Worm (Caenorhabditis elegans): Measurements from ENCODE around the gene scl-9.
A peak's percentile ranks its signal among the peaks of the same experiment; 100 is the strongest.

The scl-9 gene

DNA sequence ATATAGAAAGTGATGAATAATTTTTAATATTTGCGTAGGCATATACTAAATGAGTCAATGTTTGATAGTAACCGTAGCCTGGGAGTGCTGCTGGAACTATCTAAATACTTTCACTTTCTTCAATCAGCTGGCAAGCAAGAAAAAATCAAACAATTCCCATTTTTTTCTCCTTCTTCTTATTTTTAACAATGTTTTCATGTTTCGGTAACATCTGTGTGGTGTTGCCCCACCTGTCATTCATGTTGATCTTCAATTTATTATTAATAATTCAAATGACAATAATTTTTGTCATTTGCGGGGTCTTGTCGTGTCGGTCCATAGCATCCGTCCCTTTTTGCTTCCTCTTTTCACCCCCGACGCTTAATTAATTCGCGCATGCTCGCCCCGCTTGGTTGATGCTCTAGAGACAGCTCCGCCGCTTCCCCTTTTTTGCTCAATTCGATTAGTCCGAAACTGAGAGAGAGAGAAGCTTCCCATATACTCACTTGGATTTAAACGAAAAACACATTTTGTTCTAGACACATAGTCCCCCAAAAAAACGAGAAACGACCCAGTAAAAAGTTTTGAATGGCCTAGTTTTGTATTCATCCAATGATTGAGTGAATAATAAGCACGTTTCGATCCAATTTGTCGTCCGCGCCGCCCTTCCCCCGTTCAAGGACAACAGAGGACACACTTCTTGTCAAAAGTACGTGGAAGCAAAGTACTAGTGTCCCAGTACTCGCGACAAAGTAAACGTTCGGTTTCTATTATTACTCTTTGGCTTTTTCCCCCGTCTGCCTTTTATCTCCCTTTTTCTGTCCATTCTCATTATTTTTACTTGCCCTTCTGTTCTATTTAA lies 18.9 kb upstream of the scl-9 start (continued):
- no peak for TF ChIP-seq odd-2 (tag; optimal IDR thresholded peaks at IDR 0.05)
- TF ChIP-seq unc-3 (GFP tag; conservative IDR thresholded peaks at IDR 0.05), result no peak
- no peak for TF ChIP-seq unc-3 (tag; optimal IDR thresholded peaks at IDR 0.05)
- no peak for TF ChIP-seq ceh-9 (tag; optimal IDR thresholded peaks at IDR 0.05)
- no peak for TF ChIP-seq ceh-6 (GFP tag; optimal IDR thresholded peaks at IDR 0.05)
- no peak for TF ChIP-seq ceh-30 (tag; optimal IDR thresholded peaks at IDR 0.05)
- no peak for TF ChIP-seq lin-11 (tag; optimal IDR thresholded peaks at IDR 0.05)
- TF ChIP-seq F13H6.1 (tag; optimal IDR thresholded peaks at IDR 0.05), result no peak
- no peak for TF ChIP-seq tbx-7 (tag; optimal IDR thresholded peaks at IDR 0.05)
- no peak for TF ChIP-seq nhr-232 (tag; optimal IDR thresholded peaks at IDR 0.05)
- TF ChIP-seq ceh-18 (tag; optimal IDR thresholded peaks at IDR 0.05), result no peak

- TF ChIP-seq dmd-4 (tag; optimal IDR thresholded peaks at IDR 0.05; ENCODE audit: borderline replicate concordance) (no peak), ceh-34 (tag; optimal IDR thresholded peaks at IDR 0.05) (peak; percentile 79), ceh-48 (tag; optimal IDR thresholded peaks at IDR 0.05) (no peak)
Measured at ce11 chrIV:13028746-13029673, 17.9 kb upstream of the scl-9 start.

ce11 chrIV:13029674-13030466 lies 17.1 kb upstream of the scl-9 start:
- TF ChIP-seq syd-9 (tag; optimal IDR thresholded peaks at IDR 0.05) (no peak), tbx-7 (tag; optimal IDR thresholded peaks at IDR 0.05) (no peak), sox-4 (tag; optimal IDR thresholded peaks at IDR 0.05) (no peak), unc-86 (tag; optimal IDR thresholded peaks at IDR 0.05) (peak; percentile 16), ceh-30 (tag; optimal IDR thresholded peaks at IDR 0.05) (no peak), fkh-10 (GFP tag; optimal IDR thresholded peaks at IDR 0.05) (no peak), madf-2 (tag; optimal IDR thresholded peaks at IDR 0.05) (peak; percentile 41), ceh-18 (tag; optimal IDR thresholded peaks at IDR 0.05) (no peak), ceh-24 (tag; optimal IDR thresholded peaks at IDR 0.05) (no peak), pha-2 (tag; optimal IDR thresholded peaks at IDR 0.05) (no peak), gmeb-2 (tag; optimal IDR thresholded peaks at IDR 0.05) (no peak), unc-55 (GFP tag; optimal IDR thresholded peaks at IDR 0.05) (peak; percentile 11), nhr-232 (tag; optimal IDR thresholded peaks at IDR 0.05) (no peak), ceh-48 (tag; optimal IDR thresholded peaks at IDR 0.05) (no peak), K09A11.1 (tag; optimal IDR thresholded peaks at IDR 0.05; ENCODE audit: insufficient read depth) (no peak), C08G9.2 (tag; optimal IDR thresholded peaks at IDR 0.05) (peak; percentile 33), pqm-1 (tag; optimal IDR thresholded peaks at IDR 0.05) (no peak), che-1 (tag; optimal IDR thresholded peaks at IDR 0.05) (peak; percentile 32), F13H6.1 (tag; optimal IDR thresholded peaks at IDR 0.05) (no peak), ceh-45 (GFP tag; IDR thresholded peaks at IDR 0.05) (no peak), nfya-1 (tag; optimal IDR thresholded peaks at IDR 0.05) (peak; percentile 47), mec-3 (tag; optimal IDR thresholded peaks at IDR 0.05; ENCODE audit: borderline replicate concordance) (no peak), rnt-1 (tag; optimal IDR thresholded peaks at IDR 0.05) (peak; percentile 45), pax-1 (tag; optimal IDR thresholded peaks at IDR 0.05) (no peak), ama-1 (optimal IDR thresholded peaks at IDR 0.05) (no peak), hlh-8 (tag; optimal IDR thresholded peaks at IDR 0.05) (no peak), ceh-2 (tag; optimal IDR thresholded peaks at IDR 0.05) (peak; percentile 16), ets-4 (tag; optimal IDR thresholded peaks at IDR 0.05) (no peak), sdc-2 (tag; optimal IDR thresholded peaks at IDR 0.05) (peak; percentile 49), elt-4 (tag; optimal IDR thresholded peaks at IDR 0.05) (no peak), hlh-13 (GFP tag; optimal IDR thresholded peaks at IDR 0.05) (no peak), tbx-2 (tag; optimal IDR thresholded peaks at IDR 0.05) (peak; percentile 35), pag-3 (tag; optimal IDR thresholded peaks at IDR 0.05; ENCODE audit: borderline replicate concordance) (no peak), Y22D7AL.16 (tag; optimal IDR thresholded peaks at IDR 0.05) (no peak), pros-1 (tag; optimal IDR thresholded peaks at IDR 0.05) (no peak), ceh-34 (tag; optimal IDR thresholded peaks at IDR 0.05) (peak; percentile 41)
